Worm (Caenorhabditis elegans) whole organism, early embryonic: ENCODE data around the gene Y55F3AM.11.

Experiments used
- B0310.2 ChIP-seq: sonication (generic microtip); optimal IDR thresholded peaks from 2 replicates; lab custom pipeline; 2016; ENCODE audit warnings: mild to moderate bottlenecking, missing genetic modification characterization, missing compliant biosample characterization
- F13C5.2 ChIP-seq: sonication (generic microtip); optimal IDR thresholded peaks from 2 replicates; lab custom pipeline; 2017; ENCODE audit warnings: mild to moderate bottlenecking, missing genetic modification characterization, inconsistent platforms, missing compliant biosample characterization
- aly-1 ChIP-seq: sonication (generic microtip); optimal IDR thresholded peaks from 2 replicates; lab custom pipeline; 2016; ENCODE audit warnings: missing genetic modification characterization, missing compliant biosample characterization
- ama-1 ChIP-seq: fragments of 150-350 bp; optimal IDR thresholded peaks from 2 replicates; lab custom pipeline; 2014
- ceh-13 ChIP-seq: fragments of 200-800 bp; sonication (Bioruptor generic); optimal IDR thresholded peaks from 2 replicates; lab custom pipeline; 2018; ENCODE audit warnings: mild to moderate bottlenecking, missing genetic modification characterization, missing compliant biosample characterization
- ceh-36 ChIP-seq: sonication (generic microtip); optimal IDR thresholded peaks from 2 replicates; lab custom pipeline; 2016; ENCODE audit warnings: missing genetic modification characterization, inconsistent platforms, missing compliant biosample characterization
- ets-7 ChIP-seq: sonication (generic microtip); optimal IDR thresholded peaks from 2 replicates; lab custom pipeline; 2016; ENCODE audit warnings: missing genotype, missing genetic modification characterization, missing compliant biosample characterization
- flt-1 ChIP-seq: fragments of 200-800 bp; sonication (Bioruptor generic); IDR thresholded peaks from 2 replicates; pipeline ENCODE4 v1.3.6; 2022; ENCODE audit warnings: missing genetic modification characterization, missing compliant biosample characterization
- hmbx-1 ChIP-seq: sonication (generic microtip); optimal IDR thresholded peaks from 2 replicates; lab custom pipeline; 2016; ENCODE audit warnings: mild to moderate bottlenecking, missing genetic modification characterization, missing compliant biosample characterization
- hmg-4 ChIP-seq: fragments of 200-800 bp; sonication (Bioruptor generic); optimal IDR thresholded peaks from 2 replicates; lab custom pipeline; 2018; ENCODE audit warnings: mild to moderate bottlenecking, missing genetic modification characterization, missing compliant biosample characterization
- hnd-1 ChIP-seq: sonication (generic microtip); optimal IDR thresholded peaks from 2 replicates; lab custom pipeline; 2016; ENCODE audit warnings: missing genetic modification characterization, missing compliant biosample characterization
- pes-1 ChIP-seq: fragments of 200-800 bp; sonication (Bioruptor generic); IDR thresholded peaks from 2 replicates; pipeline ENCODE4 v1.3.6; 2022; ENCODE audit warnings: missing genetic modification reagents, missing genetic modification characterization, missing compliant biosample characterization
- scrt-1 ChIP-seq: fragments of 200-800 bp; sonication (Bioruptor generic); IDR thresholded peaks from 2 replicates; pipeline ENCODE4 v1.3.6; 2022; ENCODE audit warnings: missing genetic modification characterization, missing compliant biosample characterization
- sea-1 ChIP-seq: fragments of 200-800 bp; sonication (Bioruptor generic); conservative IDR thresholded peaks from 2 replicates; pipeline ENCODE4 v1.3.6; 2022; ENCODE audit warnings: missing genetic modification characterization, missing compliant biosample characterization
- tbx-11 ChIP-seq: fragments of 200-800 bp; sonication (Bioruptor generic); IDR thresholded peaks from 2 replicates; pipeline ENCODE4 v1.3.6; 2022; ENCODE audit warnings: missing genetic modification characterization, missing compliant biosample characterization
- tbx-37 ChIP-seq: fragments of 200-800 bp; sonication (Bioruptor generic); conservative IDR thresholded peaks from 2 replicates; pipeline ENCODE4 v1.3.6; 2022; ENCODE audit warnings: missing genetic modification reagents, missing genetic modification characterization, missing compliant biosample characterization
- tra-4 ChIP-seq: sonication (generic microtip); optimal IDR thresholded peaks from 2 replicates; lab custom pipeline; 2017; ENCODE audit warnings: missing genetic modification characterization, missing compliant biosample characterization

The Y55F3AM.11 gene

ce11 chrIV:1046996-1047395 lies 2.8 kb upstream of the Y55F3AM.11 start:
- TF ChIP-seq F13C5.2 (tag; lab: Kevin White, UChicago), result no peak
- TF ChIP-seq ceh-13 (GFP tag; lab: Kevin White, UChicago), result no peak
- no peak for TF ChIP-seq hnd-1 (tag; lab: Kevin White, UChicago)
- no peak for TF ChIP-seq tbx-37 (GFP tag; lab: Robert Waterston, UW)
- TF ChIP-seq flt-1, result no peak
- TF ChIP-seq tbx-11 (GFP tag; lab: Robert Waterston, UW), result no peak
- no peak for TF ChIP-seq aly-1 (tag; lab: Kevin White, UChicago)
- no peak for TF ChIP-seq ets-7 (tag; lab: Kevin White, UChicago)
- TF ChIP-seq scrt-1 (GFP tag; lab: Robert Waterston, UW), result no peak
- TF ChIP-seq sea-1 (GFP tag; lab: Robert Waterston, UW), result no peak
- TF ChIP-seq ceh-36 (tag; lab: Kevin White, UChicago), result no peak
- TF ChIP-seq hmbx-1 (tag; lab: Kevin White, UChicago), result no peak
- TF ChIP-seq ama-1, result no peak
- no peak for TF ChIP-seq tra-4 (tag; lab: Kevin White, UChicago)
- TF ChIP-seq pes-1 (GFP tag; lab: Robert Waterston, UW), result no peak
- TF ChIP-seq B0310.2 (tag; lab: Kevin White, UChicago), result no peak
- no peak for TF ChIP-seq hmg-4 (GFP tag; lab: Kevin White, UChicago)

DNA sequence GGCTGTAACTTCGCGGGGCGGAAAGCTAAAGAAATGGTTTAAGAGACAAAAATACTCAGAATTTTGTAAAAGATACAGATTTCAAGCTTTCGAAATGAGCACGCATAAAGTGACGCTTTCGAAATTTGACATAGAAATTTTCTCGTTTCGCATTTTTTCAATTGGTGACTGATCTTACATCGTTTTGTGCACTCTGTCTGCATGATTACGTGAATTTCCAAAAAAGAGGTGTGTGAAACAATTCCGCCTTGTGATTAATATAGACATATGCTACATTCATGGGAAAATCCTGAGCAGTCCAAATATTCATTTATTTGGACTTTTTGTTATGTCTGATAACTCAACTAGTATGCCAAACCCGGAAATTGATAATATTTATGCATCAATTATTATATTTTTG lies 1.5 kb upstream of the Y55F3AM.11 start, which contains the start of gene srx-12:
TSS of gene srx-12 (plus strand) at position 301 of the 400 bp plus-strand sequence.
- TF ChIP-seq B0310.2 (tag; lab: Kevin White, UChicago) (no peak), scrt-1 (GFP tag; lab: Robert Waterston, UW) (no peak), pes-1 (GFP tag; lab: Robert Waterston, UW) (no peak), tbx-37 (GFP tag; lab: Robert Waterston, UW) (no peak), hmbx-1 (tag; lab: Kevin White, UChicago) (no peak), flt-1 (no peak), sea-1 (GFP tag; lab: Robert Waterston, UW) (no peak), F13C5.2 (tag; lab: Kevin White, UChicago) (no peak), ama-1 (no peak), tbx-11 (GFP tag; lab: Robert Waterston, UW) (no peak), ceh-13 (GFP tag; lab: Kevin White, UChicago) (no peak), ets-7 (tag; lab: Kevin White, UChicago) (no peak), ceh-36 (tag; lab: Kevin White, UChicago) (no peak), hnd-1 (tag; lab: Kevin White, UChicago) (no peak), tra-4 (tag; lab: Kevin White, UChicago) (no peak), aly-1 (tag; lab: Kevin White, UChicago) (no peak), hmg-4 (GFP tag; lab: Kevin White, UChicago) (no peak)

DNA sequence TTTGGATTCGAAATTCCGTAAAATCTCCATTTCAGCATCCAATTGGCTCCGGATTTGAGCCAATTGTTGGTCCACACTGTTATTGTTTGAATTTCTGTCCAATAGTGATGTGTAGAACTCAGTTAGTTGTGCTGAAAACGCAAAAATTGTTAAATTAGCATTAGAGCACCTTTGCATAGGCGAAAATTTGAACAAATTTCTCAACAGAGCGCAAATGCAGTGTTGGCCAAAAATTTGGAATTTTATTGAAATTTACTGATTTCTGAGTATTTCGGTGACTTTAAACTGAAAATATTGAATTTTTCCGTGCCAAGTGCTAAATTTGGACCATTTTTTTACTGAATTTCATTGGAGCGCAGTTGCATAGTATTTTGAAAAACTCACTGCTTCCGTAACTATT lies 3.6 kb downstream of the Y55F3AM.11 start:
- no peak for TF ChIP-seq hmg-4 (GFP tag; lab: Kevin White, UChicago)
- no peak for TF ChIP-seq ets-7 (tag; lab: Kevin White, UChicago)
- TF ChIP-seq ama-1, result no peak

DNA sequence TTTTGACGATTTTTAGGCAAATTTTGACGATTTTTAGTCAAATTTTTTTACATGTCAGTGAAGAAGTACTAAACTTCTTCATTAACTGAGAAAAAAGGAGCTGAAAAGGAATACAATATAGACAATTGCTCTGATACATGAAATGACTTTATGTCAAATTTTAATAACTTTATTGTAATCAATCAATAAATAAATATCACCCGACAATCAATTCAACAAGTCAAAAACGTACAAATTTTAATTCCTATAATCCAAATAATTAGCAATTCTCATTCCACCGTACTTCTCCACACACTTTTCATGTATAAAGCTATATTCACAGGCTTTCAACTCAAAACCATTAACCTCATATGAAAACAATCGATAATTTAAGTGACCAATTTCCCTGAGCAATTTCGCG lies 5.7 kb downstream of the Y55F3AM.11 start:
- TF ChIP-seq ceh-13 (GFP tag; lab: Kevin White, UChicago), result no peak
- no peak for TF ChIP-seq ama-1
- no peak for TF ChIP-seq aly-1 (tag; lab: Kevin White, UChicago)
- no peak for TF ChIP-seq ceh-36 (tag; lab: Kevin White, UChicago)
- no peak for TF ChIP-seq hmbx-1 (tag; lab: Kevin White, UChicago)
- no peak for TF ChIP-seq tbx-11 (GFP tag; lab: Robert Waterston, UW)
- TF ChIP-seq scrt-1 (GFP tag; lab: Robert Waterston, UW), result no peak
- no peak for TF ChIP-seq ets-7 (tag; lab: Kevin White, UChicago)
- no peak for TF ChIP-seq flt-1

DNA sequence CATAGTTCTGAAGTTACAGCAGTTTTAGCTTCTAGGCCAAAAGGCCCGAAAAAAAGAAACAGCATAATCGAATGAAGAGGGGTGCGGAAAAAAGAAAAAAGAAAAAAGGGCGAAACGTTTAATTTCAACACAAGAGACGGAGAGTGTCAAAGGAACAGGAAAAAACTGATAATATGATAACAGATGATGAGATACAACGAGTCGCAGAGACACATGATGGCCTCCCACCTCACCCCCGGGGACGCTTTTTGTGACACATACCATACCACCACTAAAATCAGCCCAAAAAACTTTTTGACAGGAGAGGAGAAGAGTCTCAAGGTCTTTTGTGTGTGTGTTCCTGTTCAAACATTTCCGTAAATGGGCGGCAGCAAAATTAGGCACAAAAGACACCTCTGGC lies 9.1 kb downstream of the Y55F3AM.11 start:
- TF ChIP-seq ceh-36 (tag; lab: Kevin White, UChicago) (no peak), tbx-37 (GFP tag; lab: Robert Waterston, UW) (no peak), B0310.2 (tag; lab: Kevin White, UChicago) (no peak), hmg-4 (GFP tag; lab: Kevin White, UChicago) (no peak), F13C5.2 (tag; lab: Kevin White, UChicago) (no peak), ceh-13 (GFP tag; lab: Kevin White, UChicago) (no peak), tra-4 (tag; lab: Kevin White, UChicago) (no peak), hmbx-1 (tag; lab: Kevin White, UChicago) (no peak), scrt-1 (GFP tag; lab: Robert Waterston, UW) (no peak), tbx-11 (GFP tag; lab: Robert Waterston, UW) (no peak), sea-1 (GFP tag; lab: Robert Waterston, UW) (no peak), hnd-1 (tag; lab: Kevin White, UChicago) (no peak), flt-1 (no peak), pes-1 (GFP tag; lab: Robert Waterston, UW) (no peak), ets-7 (tag; lab: Kevin White, UChicago) (no peak)

- TF ChIP-seq pes-1 (GFP tag; lab: Robert Waterston, UW) (no peak), aly-1 (tag; lab: Kevin White, UChicago) (no peak), ets-7 (tag; lab: Kevin White, UChicago) (no peak), hmbx-1 (tag; lab: Kevin White, UChicago) (no peak), F13C5.2 (tag; lab: Kevin White, UChicago) (no peak), ceh-36 (tag; lab: Kevin White, UChicago) (no peak), hmg-4 (GFP tag; lab: Kevin White, UChicago) (no peak), sea-1 (GFP tag; lab: Robert Waterston, UW) (no peak), tbx-37 (GFP tag; lab: Robert Waterston, UW) (no peak), flt-1 (no peak), ceh-13 (GFP tag; lab: Kevin White, UChicago) (no peak), scrt-1 (GFP tag; lab: Robert Waterston, UW) (no peak), hnd-1 (tag; lab: Kevin White, UChicago) (no peak), B0310.2 (tag; lab: Kevin White, UChicago) (no peak), ama-1 (no peak), tra-4 (tag; lab: Kevin White, UChicago) (no peak), tbx-11 (GFP tag; lab: Robert Waterston, UW) (no peak)
Measured at ce11 chrIV:1029939-1030338, 14.2 kb downstream of the Y55F3AM.11 start, which contains the start of gene abhd-14. abhd-14 (minus strand) TSS chrIV:1030039.
